Fruit fly (Drosophila melanogaster): ENCODE data around the gene CG13996.

The CG13996 gene

DNA sequence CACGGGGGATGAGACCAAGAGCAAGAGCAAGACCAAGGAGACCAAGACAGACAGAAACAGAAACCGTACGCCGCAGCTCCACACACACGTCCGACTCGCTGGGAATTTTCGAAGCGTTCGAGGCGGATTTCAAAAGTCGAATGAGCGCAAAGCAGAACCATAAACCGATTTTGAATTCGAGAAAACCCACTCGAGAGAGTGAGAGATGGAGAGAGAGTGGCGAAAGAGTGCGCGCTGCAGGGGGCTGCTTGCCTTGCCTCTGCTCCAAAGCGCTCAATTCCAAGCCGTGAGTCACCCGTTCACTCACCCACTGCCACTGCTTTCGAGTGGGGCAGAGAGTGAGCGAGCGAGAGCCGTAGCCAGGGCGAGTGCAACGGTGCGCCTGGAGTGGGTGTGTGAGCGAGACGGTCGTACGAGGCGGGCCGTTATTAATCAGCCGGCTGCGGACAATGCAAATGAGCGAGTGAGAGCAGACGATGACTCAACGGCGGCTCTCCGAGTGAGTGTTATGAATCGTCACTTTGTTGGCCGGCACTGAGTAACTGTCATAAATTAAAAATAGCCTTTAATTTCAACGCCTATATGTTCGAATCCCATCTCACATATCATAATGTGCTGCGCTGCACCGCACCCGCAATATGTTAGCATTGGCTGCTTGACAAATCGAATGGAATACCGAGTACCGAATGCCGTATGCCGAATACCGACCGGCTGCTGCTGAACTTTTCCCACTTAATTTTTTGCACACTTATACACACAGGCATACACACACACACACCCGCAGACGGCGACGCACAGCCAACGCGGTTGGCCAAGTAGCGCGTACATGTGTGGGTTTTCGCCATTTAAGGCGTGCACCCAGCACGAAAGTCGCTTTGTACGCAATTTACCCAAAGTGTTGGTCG, 40.4 kb upstream of the CG13996 start (continued):
- peak; percentile 3 for TF ChIP-seq CG3032 (tag; optimal IDR thresholded peaks at IDR 0.05)
- TF ChIP-seq ss (GFP tag; optimal IDR thresholded peaks at IDR 0.05), result peak; percentile 48 to 67
- TF ChIP-seq CG6808 (GFP tag; optimal IDR thresholded peaks at IDR 0.05), result peak; percentile 61
- TF ChIP-seq CG6163 (GFP tag; IDR thresholded peaks at IDR 0.05), result no peak
- TF ChIP-seq Hr39 (GFP tag; optimal IDR thresholded peaks at IDR 0.05), result no peak
- no peak for TF ChIP-seq dac (GFP tag; optimal IDR thresholded peaks at IDR 0.05)
- no peak for TF ChIP-seq CG10631 (GFP tag; optimal IDR thresholded peaks at IDR 0.05)
- TF ChIP-seq spab (GFP tag; optimal IDR thresholded peaks at IDR 0.05), result no peak
- no peak for TF ChIP-seq Ets21C (GFP tag; optimal IDR thresholded peaks at IDR 0.05)
- peak; percentile 45 for TF ChIP-seq CG1621 (tag; optimal IDR thresholded peaks at IDR 0.05)
- no peak for TF ChIP-seq fd59A (GFP tag; optimal IDR thresholded peaks at IDR 0.05)
- no peak for TF ChIP-seq CG4318 (GFP tag; optimal IDR thresholded peaks at IDR 0.05)
- TF ChIP-seq eg (GFP tag; IDR thresholded peaks at IDR 0.05), result no peak

DNA sequence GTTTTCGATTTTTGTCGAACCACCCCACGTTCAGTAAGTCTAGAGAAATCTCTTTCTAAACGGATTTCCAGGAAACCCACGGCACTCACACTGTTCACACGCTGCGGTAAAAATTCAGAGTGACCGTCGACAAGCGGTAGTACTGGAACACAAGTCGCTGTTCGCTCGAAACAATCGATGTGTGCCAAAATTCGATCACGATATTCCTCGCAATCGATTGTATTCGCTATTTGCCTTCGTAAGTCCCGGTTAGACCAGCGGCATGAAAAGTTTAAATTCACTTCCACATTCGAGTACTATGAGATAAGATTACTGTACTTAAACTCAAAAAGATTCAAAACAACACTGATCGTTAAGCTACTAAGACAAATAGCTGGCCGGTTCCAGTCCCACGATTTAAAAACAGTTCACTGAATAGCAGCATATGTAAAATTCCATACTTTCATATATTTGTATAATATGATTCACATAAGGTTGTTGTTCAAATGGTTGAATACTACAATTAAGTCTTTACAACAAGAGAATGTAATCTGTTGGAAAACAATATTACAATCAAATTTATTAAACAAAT, 39.7 kb upstream of the CG13996 start, which contains the start of gene chic:
chic (minus strand) TSS at position 157 of the 571 bp plus-strand sequence.
- TF ChIP-seq svp (GFP tag) (peak; percentile 48), Eip78C (GFP tag) (peak; percentile 33), CG34406 (GFP tag; optimal IDR thresholded peaks at IDR 0.05) (peak; percentile 2), CG6854 (GFP tag; optimal IDR thresholded peaks at IDR 0.05) (peak; percentile 68), eg (GFP tag; IDR thresholded peaks at IDR 0.05) (no peak), vri (GFP tag; optimal IDR thresholded peaks at IDR 0.05) (peak; percentile 3), pdm3 (GFP tag; optimal IDR thresholded peaks at IDR 0.05) (peak; percentile 4), Sox102F (GFP tag; optimal IDR thresholded peaks at IDR 0.05) (peak; percentile 55), Smox (GFP tag; optimal IDR thresholded peaks at IDR 0.05) (peak; percentile 34), Ets96B (tag; optimal IDR thresholded peaks at IDR 0.05) (peak; percentile 19), fd59A (GFP tag; optimal IDR thresholded peaks at IDR 0.05) (no peak), dsx (GFP tag; optimal IDR thresholded peaks at IDR 0.05; ENCODE audit: poor library complexity, severe bottlenecking) (no peak), ss (GFP tag; optimal IDR thresholded peaks at IDR 0.05) (peak; percentile 2 to 29), CG6792 (GFP tag; optimal IDR thresholded peaks at IDR 0.05) (no peak), cyc (GFP tag; optimal IDR thresholded peaks at IDR 0.05) (peak; percentile 1), CG10631 (GFP tag; optimal IDR thresholded peaks at IDR 0.05) (no peak), CG3919 (GFP tag; optimal IDR thresholded peaks at IDR 0.05) (peak; percentile 24), Hr4 (GFP tag; optimal IDR thresholded peaks at IDR 0.05) (peak; percentile 19), CG32006 (GFP tag; optimal IDR thresholded peaks at IDR 0.05) (peak; percentile 19), CG11294 (GFP tag; IDR thresholded peaks at IDR 0.05) (no peak), Hr39 (GFP tag; optimal IDR thresholded peaks at IDR 0.05) (peak; percentile 19)

DNA sequence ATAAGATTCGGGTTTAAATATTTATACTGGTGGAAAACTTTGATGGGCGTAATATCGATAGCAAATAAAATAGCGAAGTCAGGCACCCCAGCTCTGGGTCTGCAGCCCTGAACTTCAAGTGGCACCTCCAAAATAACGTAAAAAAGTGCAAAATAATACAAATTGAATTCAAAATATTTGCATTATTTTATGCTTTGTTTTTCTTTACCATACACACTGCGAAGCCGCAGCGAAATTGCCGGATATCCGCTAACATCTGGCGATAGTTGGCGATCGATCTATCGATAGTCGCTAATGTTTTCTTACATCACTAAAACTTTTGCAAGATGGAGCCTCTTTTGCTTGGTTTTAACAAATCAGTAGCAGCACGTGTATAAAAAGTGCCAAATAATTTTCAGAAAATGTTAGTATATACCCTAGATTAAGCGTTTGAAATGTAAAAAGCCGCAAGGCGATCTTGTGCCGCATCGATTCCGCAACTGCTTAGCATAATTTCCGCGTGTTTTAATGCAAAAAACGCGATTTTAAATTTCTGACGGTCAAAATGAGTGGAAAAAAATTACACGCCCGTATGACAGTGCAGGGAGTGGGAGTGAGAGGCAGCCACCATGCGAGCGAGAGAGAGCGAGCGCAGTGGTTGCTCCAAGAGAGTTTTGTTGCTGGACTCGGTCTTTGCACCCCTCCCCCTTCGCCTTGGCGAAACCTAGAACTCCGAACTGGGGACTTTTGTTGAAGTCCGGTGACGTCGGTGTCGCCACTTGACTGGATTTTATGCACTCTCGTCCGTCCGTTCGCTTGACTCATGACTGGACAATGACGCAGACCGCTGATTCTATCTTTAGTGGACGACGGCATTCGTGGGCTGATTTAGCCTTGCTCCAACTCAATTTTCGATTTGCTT, 39.0 kb upstream of the CG13996 start, which contains the start of gene eIF4A:
eIF4A (plus strand) TSS at position 332 of the 901 bp plus-strand sequence.
- peak in 1 of 2 experiments; percentile 12 for TF ChIP-seq ss (GFP tag; optimal IDR thresholded peaks at IDR 0.05)
- TF ChIP-seq OdsH (GFP tag; optimal IDR thresholded peaks at IDR 0.05), result no peak
- TF ChIP-seq CG6808 (GFP tag; optimal IDR thresholded peaks at IDR 0.05), result peak; percentile 28
- TF ChIP-seq fkh (GFP tag; optimal IDR thresholded peaks at IDR 0.05), result peak; percentile 93
- TF ChIP-seq CG16779 (tag; optimal IDR thresholded peaks at IDR 0.05), result peak; percentile 49
- peak in 1 of 2 experiments; percentile 7 for TF ChIP-seq salr (GFP tag; optimal IDR thresholded peaks at IDR 0.05)
- peak; percentile 64 for TF ChIP-seq Eip78C (GFP tag)
- no peak for TF ChIP-seq eg (GFP tag; IDR thresholded peaks at IDR 0.05)
- TF ChIP-seq Sox15 (GFP tag; optimal IDR thresholded peaks at IDR 0.05), result no peak
- no peak for TF ChIP-seq CG9139 (GFP tag; optimal IDR thresholded peaks at IDR 0.05)
- TF ChIP-seq CG3919 (GFP tag; optimal IDR thresholded peaks at IDR 0.05), result peak; percentile 15
- TF ChIP-seq achi (GFP tag; optimal IDR thresholded peaks at IDR 0.05), result peak; percentile 35
- TF ChIP-seq svp (GFP tag), result peak; percentile 43
- peak; percentile 24 for TF ChIP-seq CG3032 (tag; optimal IDR thresholded peaks at IDR 0.05)
- TF ChIP-seq lz (GFP tag; optimal IDR thresholded peaks at IDR 0.05), result peak; percentile 1
- peak; percentile 8 for TF ChIP-seq topi (GFP tag; optimal IDR thresholded peaks at IDR 0.05)
- TF ChIP-seq CG31627 (GFP tag; optimal IDR thresholded peaks at IDR 0.05), result peak; percentile 0
